Worm (Caenorhabditis elegans): ENCODE measurements around the gene pmp-2.

The pmp-2 gene

DNA sequence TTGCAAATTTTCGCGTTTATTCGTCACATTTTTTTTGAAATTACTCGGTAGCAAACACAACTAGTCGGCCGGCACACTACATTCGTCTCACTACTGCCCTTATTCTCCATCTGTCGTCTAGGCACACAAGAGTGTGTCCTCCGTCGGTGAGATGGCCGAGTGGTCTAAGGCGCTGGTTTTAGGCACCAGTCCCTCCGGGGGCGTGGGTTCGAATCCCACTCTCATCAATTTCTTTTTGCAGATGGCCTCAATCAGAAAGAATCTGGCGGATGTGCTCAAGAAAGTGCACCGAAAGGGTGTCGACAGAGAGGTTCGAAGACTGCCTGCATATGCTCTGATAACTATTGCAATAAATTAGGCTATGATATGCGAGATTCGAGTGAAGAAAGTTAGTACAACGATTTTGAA, 34.5 kb downstream of the pmp-2 start (continued):
- TF ChIP-seq nhr-47 (tag; optimal IDR thresholded peaks at IDR 0.05) (peak; percentile 80), nhr-90 (tag; optimal IDR thresholded peaks at IDR 0.05; ENCODE audit: poor library complexity) (peak; percentile 59), fkh-8 (tag; optimal IDR thresholded peaks at IDR 0.05) (peak; percentile 74), ztf-4 (tag; optimal IDR thresholded peaks at IDR 0.05) (no peak), ztf-11 (tag; optimal IDR thresholded peaks at IDR 0.05) (peak in 1 of 2 experiments; percentile 10), unc-30 (tag; optimal IDR thresholded peaks at IDR 0.05) (no peak), irx-1 (tag; optimal IDR thresholded peaks at IDR 0.05) (peak; percentile 50), unc-130 (tag; optimal IDR thresholded peaks at IDR 0.05) (peak; percentile 15), lin-13 (GFP tag; optimal IDR thresholded peaks at IDR 0.05) (peak; percentile 78), C16A3.4 (tag; optimal IDR thresholded peaks at IDR 0.05) (peak; percentile 75), Y116A8C.19 (tag; optimal IDR thresholded peaks at IDR 0.05; ENCODE audit: borderline replicate concordance) (no peak), unc-98 (GFP tag; IDR thresholded peaks at IDR 0.05) (no peak), hlh-4 (tag; optimal IDR thresholded peaks at IDR 0.05) (no peak), ama-1 (optimal IDR thresholded peaks at IDR 0.05) (peak; percentile 51), C04F5.9 (tag; optimal IDR thresholded peaks at IDR 0.05) (peak; percentile 6), grh-1 (GFP tag; IDR thresholded peaks at IDR 0.05) (no peak), ceh-90 (tag; optimal IDR thresholded peaks at IDR 0.05) (no peak), skn-1 (tag; optimal IDR thresholded peaks at IDR 0.05) (peak; percentile 50), dsc-1 (tag; optimal IDR thresholded peaks at IDR 0.05) (peak; percentile 70), egl-27 (tag; optimal IDR thresholded peaks at IDR 0.05) (peak; percentile 67 to 69), vab-15 (tag; optimal IDR thresholded peaks at IDR 0.05) (peak; percentile 22), nhr-28 (tag; optimal IDR thresholded peaks at IDR 0.05) (no peak), lin-35 (GFP tag; optimal IDR thresholded peaks at IDR 0.05) (peak; percentile 35 to 83), lin-14 (GFP tag; optimal IDR thresholded peaks at IDR 0.05) (peak; percentile 84), sup-37 (GFP tag; optimal IDR thresholded peaks at IDR 0.05) (no peak), nhr-237 (tag; optimal IDR thresholded peaks at IDR 0.05) (peak; percentile 27), elt-2 (tag; optimal IDR thresholded peaks at IDR 0.05) (peak; percentile 30), mef-2 (tag; optimal IDR thresholded peaks at IDR 0.05) (no peak), mep-1 (tag; optimal IDR thresholded peaks at IDR 0.05) (peak; percentile 68), fkh-10 (GFP tag; optimal IDR thresholded peaks at IDR 0.05) (peak; percentile 44)

ce11 chrII:6851938-6852337, 35.7 kb downstream of the pmp-2 start, which contains the start of gene C04A2.15:
C04A2.15 (plus strand) TSS chrII:6852236.
- peak; percentile 34 for TF ChIP-seq lin-14 (GFP tag; optimal IDR thresholded peaks at IDR 0.05)
- TF ChIP-seq ceh-8 (GFP tag; optimal IDR thresholded peaks at IDR 0.05), result no peak

DNA sequence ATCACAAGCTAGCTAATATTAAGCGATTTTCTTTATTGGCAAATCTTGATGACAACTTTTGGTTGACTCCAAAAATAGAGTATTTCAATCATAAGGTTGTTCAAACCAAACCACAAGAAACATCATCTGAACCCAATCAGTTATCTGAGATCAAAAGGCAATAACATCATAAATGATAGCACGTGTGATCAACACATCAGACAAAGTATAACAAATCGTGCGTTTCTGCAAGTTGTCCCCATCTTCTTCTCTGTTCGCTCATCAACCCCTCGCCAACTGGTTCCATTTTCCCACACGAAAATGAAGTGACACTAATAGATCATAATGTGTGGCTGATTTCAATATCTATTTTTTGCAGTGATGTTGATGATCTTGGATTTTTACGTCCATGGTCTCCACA, 38.3 kb downstream of the pmp-2 start:
- TF ChIP-seq snu-23 (GFP tag; optimal IDR thresholded peaks at IDR 0.05) (peak; percentile 59), efl-1 (optimal IDR thresholded peaks at IDR 0.05) (no peak), efl-1 (GFP tag; optimal IDR thresholded peaks at IDR 0.05 in 1 of 2) (peak in 1 of 2 experiments; percentile 92), fkh-4 (tag; optimal IDR thresholded peaks at IDR 0.05; ENCODE audit: borderline replicate concordance) (no peak), mef-2 (tag; optimal IDR thresholded peaks at IDR 0.05) (no peak), sptf-1 (tag; optimal IDR thresholded peaks at IDR 0.05) (no peak), snpc-4 (tag; optimal IDR thresholded peaks at IDR 0.05) (no peak), lsy-2 (tag; optimal IDR thresholded peaks at IDR 0.05) (peak in 1 of 2 experiments; percentile 31), lin-35 (GFP tag; optimal IDR thresholded peaks at IDR 0.05) (peak in 1 of 2 experiments; percentile 73), nhr-237 (tag; optimal IDR thresholded peaks at IDR 0.05) (no peak), lir-3 (tag; optimal IDR thresholded peaks at IDR 0.05; ENCODE audit: poor library complexity) (peak; percentile 24), elt-3 (tag; optimal IDR thresholded peaks at IDR 0.05) (peak in 3 of 6 experiments; percentile 7 to 93 (median 81)), pag-3 (tag; optimal IDR thresholded peaks at IDR 0.05; ENCODE audit: borderline replicate concordance, insufficient read depth) (no peak), ceh-8 (GFP tag; optimal IDR thresholded peaks at IDR 0.05) (no peak), pax-3 (tag; optimal IDR thresholded peaks at IDR 0.05) (no peak), ceh-63 (GFP tag; optimal IDR thresholded peaks at IDR 0.05) (no peak), grh-1 (GFP tag; IDR thresholded peaks at IDR 0.05) (peak; percentile 42; the same call in 1 of the 2 replicates), blmp-1 (tag; optimal IDR thresholded peaks at IDR 0.05) (peak; percentile 86), irx-1 (tag; optimal IDR thresholded peaks at IDR 0.05) (no peak), mdl-1 (tag; optimal IDR thresholded peaks at IDR 0.05) (peak in 1 of 2 experiments; percentile 81), nhr-71 (tag; optimal IDR thresholded peaks at IDR 0.05) (peak; percentile 84), hlh-4 (tag; optimal IDR thresholded peaks at IDR 0.05) (no peak), C04F5.9 (tag; optimal IDR thresholded peaks at IDR 0.05) (no peak), ets-5 (GFP tag; IDR thresholded peaks at IDR 0.05) (no peak), xbp-1 (tag; optimal IDR thresholded peaks at IDR 0.05) (no peak), nhr-85 (tag) (peak; percentile 94), isw-1 (GFP tag; IDR thresholded peaks at IDR 0.05) (no peak)
